Fruit fly (Drosophila melanogaster): ENCODE data around the gene CG10657.

Gene CG10657

DNA sequence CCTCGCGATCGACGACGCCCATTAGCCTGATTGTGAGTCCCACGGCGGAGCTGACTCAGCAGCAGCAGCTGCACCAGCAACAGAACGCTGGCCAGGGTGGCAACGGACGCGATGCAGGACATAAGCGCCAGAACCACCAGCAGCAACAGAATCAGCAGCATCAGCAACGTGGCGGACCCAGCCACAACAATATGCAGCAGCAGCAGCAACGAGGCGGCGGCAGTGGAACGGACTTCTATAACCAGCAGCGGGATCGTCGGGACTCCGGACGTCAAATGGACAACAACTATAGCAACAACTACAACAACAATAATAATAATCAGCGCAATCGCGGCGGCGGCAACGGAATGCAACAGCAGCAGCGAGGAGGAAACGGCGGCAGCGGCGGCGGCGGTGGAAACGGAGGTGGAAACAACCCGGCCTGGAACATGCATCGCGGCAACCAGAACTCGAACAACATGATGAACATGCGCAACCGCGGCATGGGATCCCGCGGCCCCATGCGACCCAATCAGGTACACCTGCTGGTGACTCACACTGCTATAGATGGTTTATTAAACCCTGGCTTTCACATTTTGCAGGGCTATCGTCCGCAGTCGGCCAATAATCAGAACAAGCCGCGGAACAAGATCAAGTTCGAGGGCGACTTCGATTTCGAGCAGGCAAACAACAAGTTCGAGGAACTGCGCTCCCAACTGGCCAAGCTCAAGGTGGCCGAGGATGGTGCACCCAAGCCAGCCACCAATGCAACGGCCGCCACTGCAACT, 20.6 kb upstream of the CG10657 start:
- TF ChIP-seq CG8944 (GFP tag; optimal IDR thresholded peaks at IDR 0.05) (peak; percentile 16), Hr51 (GFP tag; optimal IDR thresholded peaks at IDR 0.05) (peak in 1 of 2 experiments; percentile 12), sens (GFP tag) (peak; percentile 21), CG11456 (GFP tag; IDR thresholded peaks at IDR 0.05) (0 out of 3 replicates have a peak, but pooled peaks have one; percentile 58), Med (GFP tag) (peak; percentile 66), nerfin-1 (tag; optimal IDR thresholded peaks at IDR 0.05) (no peak), CG7357 (GFP tag; IDR thresholded peaks at IDR 0.05) (no peak), CG8388 (GFP tag; optimal IDR thresholded peaks at IDR 0.05) (no peak), al (GFP tag; IDR thresholded peaks at IDR 0.05) (0 out of 2 replicates have a peak, but pooled peaks have one; percentile 12), H2.0 (GFP tag; IDR thresholded peaks at IDR 0.05) (0 out of 2 replicates have a peak, but pooled peaks have one; percentile 11), Ets65A (GFP tag) (peak; percentile 64), CG32767 (GFP tag; IDR thresholded peaks at IDR 0.05) (no peak), Dfd (GFP tag; optimal IDR thresholded peaks at IDR 0.05) (peak in 1 of 2 experiments; percentile 81), Nf-YA (GFP tag; IDR thresholded peaks at IDR 0.05) (0 out of 2 replicates have a peak, but pooled peaks have one; percentile 22)

DNA sequence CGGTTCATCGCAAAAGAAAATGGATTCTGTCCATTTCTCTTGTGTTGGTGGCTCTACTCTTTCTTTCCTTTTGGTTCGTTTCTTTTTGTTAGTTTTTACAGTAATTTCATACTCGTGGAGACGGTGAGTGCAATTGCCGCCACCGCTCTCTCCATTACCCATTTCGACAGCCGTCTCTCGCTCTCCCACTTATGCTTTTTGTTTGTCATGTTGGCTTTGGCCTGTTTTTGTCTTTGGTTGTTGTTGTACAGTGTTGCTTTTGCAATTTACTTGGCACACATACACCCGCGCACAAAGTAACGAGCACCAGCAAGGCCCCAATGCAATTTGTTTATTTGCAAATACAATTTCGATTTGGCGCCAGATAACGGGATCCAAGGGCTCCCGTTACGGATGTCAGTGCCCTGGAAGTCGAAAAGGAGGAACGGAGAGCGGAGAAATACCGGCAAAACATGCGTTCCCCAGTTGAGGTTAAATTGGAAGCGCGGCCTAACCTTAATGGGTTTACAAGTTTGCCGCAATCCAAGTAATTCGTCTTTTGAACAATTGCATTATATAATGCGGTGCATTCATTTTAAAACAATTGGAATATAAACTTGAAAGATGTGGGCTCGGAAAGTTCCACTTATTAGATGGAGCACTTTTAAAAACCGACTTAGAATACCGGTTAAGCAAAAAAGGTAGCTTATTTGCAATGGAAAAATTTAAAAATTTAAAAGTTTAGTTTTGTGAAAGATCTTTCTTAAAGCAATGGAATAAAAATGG, 18.9 kb upstream of the CG10657 start:
- TF ChIP-seq Pdp1 (GFP tag; optimal IDR thresholded peaks at IDR 0.05) = peak in 1 of 2 experiments; percentile 85
- TF ChIP-seq CG2199 (GFP tag; IDR thresholded peaks at IDR 0.05) = 0 out of 3 replicates have a peak, but pooled peaks have one; percentile 7
- peak; percentile 95 for TF ChIP-seq nom (GFP tag; optimal IDR thresholded peaks at IDR 0.05)
- no peak for TF ChIP-seq Rfx (GFP tag; IDR thresholded peaks at IDR 0.05)
- TF ChIP-seq CG12942 (GFP tag; optimal IDR thresholded peaks at IDR 0.05) = no peak
- TF ChIP-seq HmgZ (tag; optimal IDR thresholded peaks at IDR 0.05) = no peak
- no peak for TF ChIP-seq CG7357 (GFP tag; IDR thresholded peaks at IDR 0.05)
- TF ChIP-seq ATbp (GFP tag; optimal IDR thresholded peaks at IDR 0.05) = peak; percentile 43
- TF ChIP-seq grn (GFP tag; optimal IDR thresholded peaks at IDR 0.05) = no peak
- TF ChIP-seq hbn (GFP tag; IDR thresholded peaks at IDR 0.05; ENCODE audit: partially characterized antibody) = peak; percentile 15; the same call in 1 of the 2 replicates
- TF ChIP-seq CG12769 (tag; optimal IDR thresholded peaks at IDR 0.05) = peak; percentile 24
- TF ChIP-seq CG13424 (tag; optimal IDR thresholded peaks at IDR 0.05) = no peak
- TF ChIP-seq Dfd (GFP tag; optimal IDR thresholded peaks at IDR 0.05) = no peak
- TF ChIP-seq bigmax (GFP tag; optimal IDR thresholded peaks at IDR 0.05) = peak; percentile 84
- 0 out of 4 replicates have a peak, but pooled peaks have one; percentile 35 for TF ChIP-seq chinmo (GFP tag; IDR thresholded peaks at IDR 0.05; ENCODE audit: partially characterized antibody)
- TF ChIP-seq CG4360 (GFP tag; IDR thresholded peaks at IDR 0.05) = peak; percentile 68
- peak; percentile 14 for TF ChIP-seq cg (GFP tag; optimal IDR thresholded peaks at IDR 0.05)
- no peak for TF ChIP-seq Neu2 (GFP tag; optimal IDR thresholded peaks at IDR 0.05; ENCODE audit: borderline replicate concordance)
- TF ChIP-seq Dek (tag; optimal IDR thresholded peaks at IDR 0.05) = no peak
- TF ChIP-seq CG34224 (GFP tag; IDR thresholded peaks at IDR 0.05; ENCODE audit: partially characterized antibody) = 0 out of 3 replicates have a peak, but pooled peaks have one; percentile 14
- TF ChIP-seq bsh (GFP tag; optimal IDR thresholded peaks at IDR 0.05) = peak in 1 of 2 experiments; percentile 89
- no peak for TF ChIP-seq CG12299 (tag; optimal IDR thresholded peaks at IDR 0.05)
- TF ChIP-seq Drgx (GFP tag; IDR thresholded peaks at IDR 0.05) = peak; percentile 72
- no peak for TF ChIP-seq Dll (GFP tag; IDR thresholded peaks at IDR 0.05; ENCODE audit: partially characterized antibody)
- TF ChIP-seq Trl (optimal IDR thresholded peaks at IDR 0.05) = peak; percentile 69 to 73
- no peak for TF ChIP-seq Trl (GFP tag; optimal IDR thresholded peaks at IDR 0.05)

Data from whole organism, embryonic.